Worm (Caenorhabditis elegans) whole organism, L4/young adult: ENCODE measurements around the gene F11G11.5.

Experiments
- W03F9.2 ChIP-seq: fragments of 150-350 bp; optimal IDR thresholded peaks from 2 replicates; lab custom pipeline; 2014; ENCODE audit warnings: missing biosample characterization, missing genetic modification characterization
- dao-5 ChIP-seq: sonication (generic microtip); optimal IDR thresholded peaks from 2 replicates; lab custom pipeline; 2016; ENCODE audit warnings: missing genotype, missing genetic modification characterization, moderate library complexity, missing compliant biosample characterization
- him-1 ChIP-seq: sonication (generic microtip); optimal IDR thresholded peaks from 2 replicates; lab custom pipeline; 2016; ENCODE audit warnings: missing genotype, missing genetic modification reagents, missing genetic modification characterization, missing compliant biosample characterization

- TF ChIP-seq him-1 (tag; lab: Kevin White, UChicago), result no peak
- no peak for TF ChIP-seq dao-5
- TF ChIP-seq W03F9.2 (tag; lab: Kevin White, UChicago), result no peak
Measured at ce11 chrII:4871834-4872233, 14.1 kb downstream of the F11G11.5 start.
